Worm (Caenorhabditis elegans): ENCODE results near the gene srd-19.

DNA sequence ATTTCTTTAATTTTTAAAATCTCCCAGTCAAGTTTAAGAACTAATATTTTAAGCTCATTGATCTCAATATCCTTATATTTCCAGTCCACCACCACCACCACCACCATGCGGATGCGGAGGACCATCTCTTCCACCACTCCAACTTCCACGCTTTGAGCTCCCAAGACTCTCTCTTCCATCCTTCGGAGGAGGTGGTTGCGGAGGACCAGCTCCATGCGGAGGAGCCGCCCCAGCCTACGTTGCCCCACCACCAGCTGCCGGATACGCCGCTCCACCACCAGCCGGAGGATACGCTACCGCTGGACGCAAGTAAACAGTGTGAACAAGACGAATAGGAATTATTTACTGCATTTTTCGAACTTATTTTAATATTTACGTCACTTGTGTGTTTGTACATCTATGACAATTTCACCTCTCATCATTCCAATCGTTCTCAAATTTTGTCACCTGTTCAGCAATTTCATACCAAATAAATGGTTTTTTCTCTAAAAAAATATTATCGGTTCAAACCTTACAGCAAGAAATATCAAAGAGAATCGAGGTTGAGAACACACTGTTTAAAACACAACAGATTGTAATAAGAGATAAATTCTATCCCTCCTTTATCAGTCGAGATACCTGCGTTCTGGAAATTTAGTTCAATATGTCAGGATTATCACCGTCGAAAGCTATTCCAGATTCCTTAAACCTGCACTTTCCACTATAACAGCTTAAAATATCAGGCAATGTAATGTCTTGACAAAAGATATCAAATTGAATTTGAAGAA is 17.2 kb downstream of the srd-19 start:
- TF ChIP-seq flt-1 (GFP tag; IDR thresholded peaks at IDR 0.05), result no peak
- no peak for TF ChIP-seq med-1 (GFP tag; optimal IDR thresholded peaks at IDR 0.05; ENCODE audit: insufficient read depth)
- TF ChIP-seq klf-2 (GFP tag; conservative IDR thresholded peaks at IDR 0.05), result no peak
- no peak for TF ChIP-seq cog-1 (tag; optimal IDR thresholded peaks at IDR 0.05)

Data from whole organism, midembryonic.